Worm (Caenorhabditis elegans) whole organism, midembryonic: ENCODE results near the gene srbc-83.

Experiments used
- T22C8.4 ChIP-seq: fragments of 200-800 bp; sonication (Bioruptor generic); IDR thresholded peaks from 2 replicates; pipeline ENCODE4 v1.3.6; 2022; ENCODE audit warnings: missing genetic modification characterization, missing compliant biosample characterization
- cog-1 ChIP-seq: sonication (generic microtip); optimal IDR thresholded peaks from 2 replicates; lab custom pipeline; 2016; ENCODE audit warnings: missing genetic modification characterization, missing compliant biosample characterization
- flt-1 ChIP-seq: fragments of 200-800 bp; sonication (Bioruptor generic); IDR thresholded peaks from 2 replicates; pipeline ENCODE4 v1.3.6; 2022; ENCODE audit warnings: missing genetic modification characterization, missing compliant biosample characterization
- klf-2 ChIP-seq: fragments of 200-800 bp; sonication (Bioruptor generic); conservative IDR thresholded peaks from 2 replicates; pipeline ENCODE4 v1.3.6; 2022; ENCODE audit warnings: missing genetic modification reagents, missing genetic modification characterization, missing compliant biosample characterization
- med-1 ChIP-seq: sonication (generic microtip); optimal IDR thresholded peaks from 2 replicates; lab custom pipeline; 2017; ENCODE audit warnings: missing genetic modification characterization, mild to moderate bottlenecking, missing compliant biosample characterization, antibody characterized with exemption, missing genetic modification reagents; ENCODE audit not compliant: insufficient read depth
- ref-1 ChIP-seq: fragments of 200-800 bp; sonication (Bioruptor generic); conservative IDR thresholded peaks from 2 replicates; pipeline ENCODE4 v1.3.6; 2022; ENCODE audit warnings: missing genetic modification reagents, missing genetic modification characterization, missing compliant biosample characterization
- tab-1 ChIP-seq: fragments of 200-800 bp; sonication (Bioruptor generic); IDR thresholded peaks from 2 replicates; pipeline ENCODE4 v1.3.6; 2022; ENCODE audit warnings: missing genetic modification characterization, missing compliant biosample characterization
- ztf-23 ChIP-seq: fragments of 200-800 bp; sonication (Bioruptor generic); IDR thresholded peaks from 2 replicates; pipeline ENCODE4 v1.3.6; 2022; ENCODE audit warnings: missing genetic modification reagents, missing genetic modification characterization, missing compliant biosample characterization
- ztf-29 ChIP-seq: fragments of 200-800 bp; sonication (Bioruptor generic); IDR thresholded peaks from 2 replicates; pipeline ENCODE4 v1.3.6; 2022; ENCODE audit warnings: missing genetic modification reagents, missing genetic modification characterization, missing compliant biosample characterization

Gene srbc-83

DNA sequence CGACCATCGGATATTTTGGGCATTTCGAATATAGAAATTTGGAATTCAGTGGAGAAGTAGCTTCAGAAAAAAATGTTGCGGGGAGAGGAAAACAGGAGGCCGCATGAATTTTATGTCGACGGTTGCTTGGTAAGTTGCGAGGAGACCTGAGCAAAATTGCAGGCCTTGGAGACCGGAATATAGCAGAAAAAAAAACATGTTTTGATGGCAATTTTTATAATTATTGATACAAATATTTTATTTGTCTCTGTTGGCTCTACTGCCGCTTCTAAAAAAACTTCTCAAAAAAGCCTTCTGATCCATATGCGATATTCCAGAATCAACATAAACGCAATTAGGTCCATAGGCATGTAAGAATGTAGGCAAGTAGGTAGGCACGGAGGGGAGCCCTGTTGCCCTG is 21.8 kb upstream of the srbc-83 start, which contains the start of gene pacl-1:
pacl-1 (minus strand) TSS at position 101 of the 400 bp plus-strand sequence.
- no peak for TF ChIP-seq med-1 (GFP tag; lab: Kevin White, UChicago)
- TF ChIP-seq tab-1 (GFP tag; lab: Robert Waterston, UW) = no peak
- no peak for TF ChIP-seq ref-1 (GFP tag; lab: Robert Waterston, UW)

DNA sequence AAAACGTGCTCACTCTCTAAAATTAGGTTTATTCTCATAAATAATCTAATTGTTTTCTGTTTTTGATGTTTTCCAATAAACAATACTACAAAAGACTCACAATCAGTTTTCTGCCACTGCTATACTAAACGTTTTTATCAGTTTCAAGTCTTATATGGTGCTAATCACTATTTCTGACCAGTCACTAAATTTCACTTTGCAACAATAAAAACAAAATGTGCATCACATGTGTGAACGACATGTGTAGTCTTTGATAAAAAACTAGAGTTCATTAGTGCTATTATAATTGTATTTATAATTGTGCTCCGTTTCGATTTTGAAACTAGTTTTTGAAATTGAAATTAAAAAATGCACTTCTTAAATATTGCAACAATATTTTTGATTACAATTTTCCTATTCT is 19.3 kb upstream of the srbc-83 start, which contains the start of gene cyp-37B1:
cyp-37B1 (plus strand) TSS at position 199 of the 400 bp plus-strand sequence.
- TF ChIP-seq tab-1 (GFP tag; lab: Robert Waterston, UW) (no peak), klf-2 (no peak), ref-1 (GFP tag; lab: Robert Waterston, UW) (no peak), ztf-23 (GFP tag; lab: Robert Waterston, UW) (no peak), cog-1 (tag; lab: Kevin White, UChicago) (no peak), ztf-29 (no peak), T22C8.4 (GFP tag; lab: Robert Waterston, UW) (no peak)

DNA sequence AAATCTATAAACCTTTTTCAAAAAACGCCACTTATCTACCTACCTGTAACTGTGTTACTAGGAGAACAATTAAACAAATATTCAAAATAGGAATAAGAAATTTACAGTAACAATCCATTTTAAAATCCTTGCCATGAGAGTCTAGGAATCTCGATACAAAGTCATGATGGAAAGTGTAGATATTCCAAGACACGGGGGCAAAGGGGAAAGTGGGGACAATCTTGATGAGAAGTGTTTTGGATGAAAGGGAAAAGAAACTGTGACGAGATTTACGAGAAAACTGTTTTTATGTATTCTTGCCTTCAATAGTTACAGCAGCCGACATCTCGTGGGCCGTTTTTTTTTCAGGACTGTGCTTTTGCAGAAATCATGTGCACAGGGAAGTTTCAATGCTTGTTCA is 15.0 kb upstream of the srbc-83 start, which contains the start of gene F28G4.2:
F28G4.2 (minus strand) TSS at position 175 of the 400 bp plus-strand sequence.
- no peak for TF ChIP-seq klf-2

DNA sequence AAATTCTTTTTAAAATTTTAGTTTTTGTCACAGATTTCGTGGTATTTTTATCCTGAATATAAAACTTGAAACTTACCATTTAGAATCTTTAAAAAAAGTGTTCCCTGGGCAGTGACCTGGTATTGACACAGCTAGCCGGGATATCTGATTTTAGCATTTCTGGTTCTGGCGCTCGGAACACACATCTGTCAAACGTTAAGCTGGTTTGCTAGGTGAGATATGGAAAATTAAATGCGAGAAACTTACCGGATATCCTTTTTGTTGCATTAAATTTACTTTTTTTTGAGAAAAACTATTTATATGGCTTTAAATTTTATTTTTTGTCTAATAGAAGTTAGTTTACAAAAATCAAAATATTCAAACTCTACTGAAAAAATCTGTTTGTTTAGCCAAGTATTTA is 11.4 kb upstream of the srbc-83 start, which contains the start of gene F28G4.4:
F28G4.4 (minus strand) TSS at position 101 of the 400 bp plus-strand sequence.
- no peak for TF ChIP-seq ztf-29
- no peak for TF ChIP-seq cog-1 (tag; lab: Kevin White, UChicago)
- TF ChIP-seq med-1 (GFP tag; lab: Kevin White, UChicago) = no peak
- no peak for TF ChIP-seq ref-1 (GFP tag; lab: Robert Waterston, UW)
- no peak for TF ChIP-seq T22C8.4 (GFP tag; lab: Robert Waterston, UW)
- TF ChIP-seq klf-2 = no peak
- no peak for TF ChIP-seq tab-1 (GFP tag; lab: Robert Waterston, UW)
- TF ChIP-seq flt-1 (GFP tag; lab: Robert Waterston, UW) = no peak
- TF ChIP-seq ztf-23 (GFP tag; lab: Robert Waterston, UW) = no peak

DNA sequence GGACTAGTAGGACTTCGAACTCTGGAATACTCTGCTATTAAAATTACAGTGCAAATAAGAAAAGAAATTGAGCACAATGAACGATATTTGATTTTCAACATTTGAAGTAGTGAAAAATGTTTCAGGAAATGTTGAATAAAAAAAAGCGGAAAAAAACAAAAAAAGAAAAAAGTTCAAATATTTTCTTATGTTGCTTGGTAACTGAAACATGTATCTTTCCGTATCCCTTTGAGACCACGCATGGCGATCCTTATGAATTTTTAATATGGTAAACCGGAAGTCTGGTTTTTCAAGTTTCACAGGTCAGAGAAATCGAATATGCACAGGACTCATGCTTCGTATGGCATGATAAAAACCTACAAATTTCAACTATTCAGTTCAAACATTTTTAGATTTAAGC is 9.6 kb upstream of the srbc-83 start, which contains the start of gene F28G4.3:
F28G4.3 (minus strand) TSS at position 101 of the 400 bp plus-strand sequence.
- TF ChIP-seq T22C8.4 (GFP tag; lab: Robert Waterston, UW) = no peak

DNA sequence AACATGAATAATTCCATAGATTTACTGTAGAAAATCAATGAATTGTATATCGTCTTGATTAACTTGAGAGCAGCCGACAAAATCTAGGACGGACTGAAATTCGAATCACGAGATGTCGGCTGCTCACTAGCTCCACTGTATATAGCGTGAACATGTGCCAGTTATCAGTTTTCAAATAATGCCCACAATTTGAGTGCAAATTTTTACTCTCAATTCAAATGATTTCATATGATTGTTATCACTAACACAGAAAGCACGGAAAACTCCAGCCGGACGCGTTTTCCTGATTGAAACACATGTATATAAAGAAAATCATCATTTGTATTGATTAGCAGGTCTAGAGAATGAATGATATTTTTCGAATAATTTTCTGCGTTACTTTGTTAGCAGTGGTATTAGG is 4.8 kb upstream of the srbc-83 start, which contains the start of gene oac-5:
oac-5 (plus strand) TSS at position 301 of the 400 bp plus-strand sequence.
- TF ChIP-seq med-1 (GFP tag; lab: Kevin White, UChicago) (no peak), ref-1 (GFP tag; lab: Robert Waterston, UW) (no peak), klf-2 (no peak), cog-1 (tag; lab: Kevin White, UChicago) (no peak), ztf-23 (GFP tag; lab: Robert Waterston, UW) (no peak), ztf-29 (no peak), flt-1 (GFP tag; lab: Robert Waterston, UW) (no peak), tab-1 (GFP tag; lab: Robert Waterston, UW) (no peak), T22C8.4 (GFP tag; lab: Robert Waterston, UW) (no peak)

DNA sequence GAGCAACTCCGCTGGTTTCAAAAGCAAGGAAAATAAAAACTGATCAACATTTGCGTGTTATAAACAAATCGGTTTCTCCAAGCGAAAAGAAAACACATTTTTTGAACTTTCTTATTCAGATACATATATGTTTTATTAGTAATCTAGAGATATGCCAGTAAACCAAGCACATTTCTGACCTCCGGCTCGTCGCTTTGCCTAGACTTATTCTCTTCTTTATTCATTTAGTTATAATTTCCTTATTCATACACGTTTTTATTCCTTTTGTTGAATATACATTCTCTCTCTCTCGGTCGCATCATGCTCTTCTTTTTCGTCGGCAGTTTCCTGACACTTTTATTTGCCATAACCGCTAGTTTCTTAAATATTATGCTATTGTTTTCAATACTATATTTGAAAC is 1.5 kb downstream of the srbc-83 start, which contains the start of gene srbc-84:
srbc-84 (plus strand) TSS at position 301 of the 400 bp plus-strand sequence.
- TF ChIP-seq ztf-29 (no peak), klf-2 (no peak), ztf-23 (GFP tag; lab: Robert Waterston, UW) (no peak), flt-1 (GFP tag; lab: Robert Waterston, UW) (no peak), cog-1 (tag; lab: Kevin White, UChicago) (no peak), T22C8.4 (GFP tag; lab: Robert Waterston, UW) (no peak), ref-1 (GFP tag; lab: Robert Waterston, UW) (no peak), med-1 (GFP tag; lab: Kevin White, UChicago) (no peak), tab-1 (GFP tag; lab: Robert Waterston, UW) (no peak)

DNA sequence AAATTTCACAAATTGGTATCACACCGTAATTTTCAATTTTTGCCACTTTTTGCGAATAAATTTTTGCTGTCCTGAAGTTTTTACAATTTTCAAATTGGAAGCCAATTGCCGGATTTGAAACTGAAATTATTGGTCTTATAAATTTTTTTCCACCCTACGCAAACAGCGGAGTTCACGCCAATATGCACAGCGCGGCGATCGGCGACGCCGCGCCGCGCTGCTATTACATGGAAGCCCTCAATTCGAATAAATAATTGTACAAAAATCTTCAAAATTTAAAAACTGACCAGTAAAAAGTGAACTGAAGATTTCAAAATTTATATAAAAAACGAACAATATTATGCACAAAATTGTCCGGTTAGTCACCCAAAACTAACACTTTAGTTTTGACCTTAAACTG is 2.7 kb downstream of the srbc-83 start:
- TF ChIP-seq ztf-23 (GFP tag; lab: Robert Waterston, UW) (no peak), T22C8.4 (GFP tag; lab: Robert Waterston, UW) (no peak), flt-1 (GFP tag; lab: Robert Waterston, UW) (no peak), tab-1 (GFP tag; lab: Robert Waterston, UW) (no peak), med-1 (GFP tag; lab: Kevin White, UChicago) (no peak), ref-1 (GFP tag; lab: Robert Waterston, UW) (no peak), cog-1 (tag; lab: Kevin White, UChicago) (no peak), ztf-29 (no peak), klf-2 (no peak)

DNA sequence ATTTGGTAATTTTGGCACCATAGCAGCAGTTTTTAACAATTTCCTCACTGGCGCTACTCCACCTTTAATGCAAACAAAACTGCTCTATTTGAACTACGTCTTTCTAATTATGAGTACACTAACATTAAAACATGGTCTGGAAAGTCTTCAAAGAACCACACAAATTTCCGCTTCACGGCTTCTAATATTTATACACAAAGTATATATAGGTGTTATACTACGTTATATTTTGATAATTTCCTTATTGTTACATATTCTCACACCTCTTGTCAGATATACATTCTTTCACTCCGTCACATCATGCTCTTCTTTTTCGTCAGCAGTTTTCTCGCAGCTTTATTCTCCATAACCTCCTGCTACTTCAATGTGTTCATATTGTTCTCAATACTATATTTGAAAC is 3.1 kb downstream of the srbc-83 start, which contains the start of gene srbc-82:
srbc-82 (plus strand) TSS at position 301 of the 400 bp plus-strand sequence.
- TF ChIP-seq cog-1 (tag; lab: Kevin White, UChicago) (no peak), med-1 (GFP tag; lab: Kevin White, UChicago) (no peak), T22C8.4 (GFP tag; lab: Robert Waterston, UW) (no peak), flt-1 (GFP tag; lab: Robert Waterston, UW) (no peak), ref-1 (GFP tag; lab: Robert Waterston, UW) (no peak), ztf-29 (no peak), tab-1 (GFP tag; lab: Robert Waterston, UW) (no peak), ztf-23 (GFP tag; lab: Robert Waterston, UW) (no peak), klf-2 (no peak)

DNA sequence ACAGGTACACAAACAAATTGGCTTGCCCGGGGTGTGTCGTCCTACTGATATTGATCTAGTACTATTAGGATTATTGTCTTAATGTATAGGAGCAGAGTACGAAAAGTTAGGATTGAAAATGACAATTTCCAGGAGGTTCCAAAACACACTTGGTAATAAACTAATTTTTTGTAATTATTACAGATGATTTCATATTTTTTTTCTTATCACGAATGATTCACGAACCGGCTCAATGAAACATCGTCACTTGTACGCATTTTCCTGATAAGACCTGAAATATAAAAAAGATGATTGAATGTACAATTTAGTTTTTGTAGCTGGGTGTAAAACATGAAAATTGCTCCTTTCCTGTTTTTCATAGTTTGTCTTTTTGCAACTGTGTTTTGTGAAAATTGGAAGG is 5.3 kb downstream of the srbc-83 start, which contains the start of the genes C31A11.13 and oac-6:
C31A11.13 (minus strand) TSS at position 113 of the 400 bp plus-strand sequence.
oac-6 (plus strand) TSS at position 279 of the 400 bp plus-strand sequence.
- TF ChIP-seq klf-2 (no peak), T22C8.4 (GFP tag; lab: Robert Waterston, UW) (no peak), med-1 (GFP tag; lab: Kevin White, UChicago) (no peak), tab-1 (GFP tag; lab: Robert Waterston, UW) (no peak), ref-1 (GFP tag; lab: Robert Waterston, UW) (no peak), cog-1 (tag; lab: Kevin White, UChicago) (no peak), flt-1 (GFP tag; lab: Robert Waterston, UW) (no peak), ztf-23 (GFP tag; lab: Robert Waterston, UW) (no peak), ztf-29 (no peak)
